Worm (Caenorhabditis elegans) whole organism, young adult: ENCODE data around the gene C49C8.1.

ENCODE experiments used
- B0336.3 ChIP-seq: fragments of 200-800 bp; sonication (Bioruptor generic); IDR thresholded peaks from 2 replicates; pipeline ENCODE4 v1.3.6; 2022; ENCODE audit warnings: missing genetic modification characterization, missing compliant biosample characterization
- fkh-3 ChIP-seq: sonication (generic microtip); optimal IDR thresholded peaks from 2 replicates; lab custom pipeline; 2016; ENCODE audit warnings: mild to moderate bottlenecking, missing genetic modification characterization, missing compliant biosample characterization
- pha-4 ChIP-seq: fragments of 150-350 bp; sonication (generic microtip); optimal IDR thresholded peaks from 2 replicates; lab custom pipeline; 2014; ENCODE audit warnings: missing biosample characterization, missing genetic modification reagents, missing genetic modification characterization

ce11 chrIV:8644432-8644831 lies 9.9 kb upstream of the C49C8.1 start, which contains the start of gene C49C8.3:
- TF ChIP-seq pha-4, result no peak
- TF ChIP-seq B0336.3 (GFP tag; lab: Robert Waterston, UW), result no peak
- TF ChIP-seq fkh-3 (tag; lab: Kevin White, UChicago), result no peak
